Worm (Caenorhabditis elegans) whole organism, midembryonic: Measurements from ENCODE around the gene cnt-1.

Source experiments
- T22C8.4 ChIP-seq: fragments of 200-800 bp; sonication (Bioruptor generic); IDR thresholded peaks from 2 replicates; pipeline ENCODE4 v1.3.6; 2022; ENCODE audit warnings: missing genetic modification characterization, missing compliant biosample characterization
- flt-1 ChIP-seq: fragments of 200-800 bp; sonication (Bioruptor generic); IDR thresholded peaks from 2 replicates; pipeline ENCODE4 v1.3.6; 2022; ENCODE audit warnings: missing genetic modification characterization, missing compliant biosample characterization
- klf-2 ChIP-seq: fragments of 200-800 bp; sonication (Bioruptor generic); conservative IDR thresholded peaks from 2 replicates; pipeline ENCODE4 v1.3.6; 2022; ENCODE audit warnings: missing genetic modification reagents, missing genetic modification characterization, missing compliant biosample characterization
- med-1 ChIP-seq: sonication (generic microtip); optimal IDR thresholded peaks from 2 replicates; lab custom pipeline; 2017; ENCODE audit warnings: missing genetic modification characterization, mild to moderate bottlenecking, missing compliant biosample characterization, antibody characterized with exemption, missing genetic modification reagents; ENCODE audit not compliant: insufficient read depth

ce11 chrII:12098716-12099115, 10.0 kb upstream of the cnt-1 start:
- TF ChIP-seq med-1 (GFP tag; lab: Kevin White, UChicago) (no peak), klf-2 (GFP tag; lab: Robert Waterston, UW) (no peak), T22C8.4 (GFP tag; lab: Robert Waterston, UW) (no peak), flt-1 (GFP tag; lab: Robert Waterston, UW) (no peak)
